Fruit fly (Drosophila melanogaster) whole organism, embryonic: ENCODE results near the gene PH4alphaEFB.

Source experiments
- CG10147 ChIP-seq: fragments of 200-800 bp; sonication (Bioruptor generic); optimal IDR thresholded peaks from 2 replicates; lab custom pipeline; 2019; ENCODE audit warnings: missing biosample characterization, mild to moderate bottlenecking, missing genetic modification characterization, moderate library complexity
- CG10431 ChIP-seq: fragments of 200-800 bp; sonication (Bioruptor generic); optimal IDR thresholded peaks from 3 replicates; lab custom pipeline; 2018; ENCODE audit warnings: missing biosample characterization, mild to moderate bottlenecking, missing genetic modification characterization
- CG11456 ChIP-seq: fragments of 200-800 bp; sonication (Bioruptor generic); IDR thresholded peaks from 3 replicates; pipeline ENCODE4 v1.3.6; 2022; ENCODE audit warnings: missing biosample characterization, missing genetic modification characterization
- CG12391 ChIP-seq: fragments of 200-800 bp; sonication (Bioruptor generic); optimal IDR thresholded peaks from 3 replicates; lab custom pipeline; 2018; ENCODE audit warnings: missing biosample characterization, mild to moderate bottlenecking, missing genetic modification characterization, moderate library complexity
- CG13775 ChIP-seq: fragments of 200-800 bp; sonication (Bioruptor generic); optimal IDR thresholded peaks from 3 replicates; lab custom pipeline; 2017; ENCODE audit warnings: missing biosample characterization, mild to moderate bottlenecking, missing genetic modification characterization
- CG14441 ChIP-seq: fragments of 200-800 bp; sonication (Bioruptor generic); IDR thresholded peaks from 2 replicates; pipeline ENCODE4 v1.3.6; 2022; ENCODE audit warnings: missing biosample characterization, missing genetic modification characterization
- CG14710 ChIP-seq: fragments of 200-800 bp; sonication (Bioruptor generic); optimal IDR thresholded peaks from 3 replicates; lab custom pipeline; 2019; ENCODE audit warnings: missing biosample characterization, mild to moderate bottlenecking, missing genetic modification characterization, moderate library complexity
- CG15011 ChIP-seq: fragments of 200-800 bp; sonication (Bioruptor generic); optimal IDR thresholded peaks from 3 replicates; lab custom pipeline; 2018; ENCODE audit warnings: missing biosample characterization, mild to moderate bottlenecking, missing genetic modification characterization
- CG1602 ChIP-seq: fragments of 200-800 bp; sonication (Bioruptor generic); optimal IDR thresholded peaks from 3 replicates; lab custom pipeline; 2016; ENCODE audit warnings: missing biosample characterization, missing genetic modification characterization
- CG17328 ChIP-seq: fragments of 200-800 bp; sonication (Bioruptor generic); IDR thresholded peaks from 2 replicates; pipeline ENCODE4 v1.3.6; 2022; ENCODE audit warnings: missing biosample characterization, missing genetic modification characterization
- CG17361 ChIP-seq: fragments of 200-800 bp; sonication (Bioruptor generic); IDR thresholded peaks from 3 replicates; pipeline ENCODE4 v1.3.6; 2022; ENCODE audit warnings: missing biosample characterization, missing genetic modification characterization
- CG6813 ChIP-seq: fragments of 200-800 bp; sonication (Bioruptor generic); optimal IDR thresholded peaks from 2 replicates; lab custom pipeline; 2017; ENCODE audit warnings: missing biosample characterization, missing genetic modification characterization, mild to moderate bottlenecking, moderate library complexity, missing genetic modification reagents
- CG8290 ChIP-seq, 3 experiments: fragments of 200-800 bp; sonication (Bioruptor generic); optimal IDR thresholded peaks; 2 replicates each; lab custom pipeline; 2016 to 2019; ENCODE audit warnings: missing biosample characterization in 3 of 3, missing genetic modification characterization in 3 of 3, mild to moderate bottlenecking in 2 of 3, moderate library complexity in 1 of 3
- CG8944 ChIP-seq: fragments of 200-800 bp; sonication (Bioruptor generic); optimal IDR thresholded peaks from 3 replicates; lab custom pipeline; 2016; ENCODE audit warnings: missing biosample characterization, missing genetic modification characterization
- CoRest ChIP-seq: fragments of 200-800 bp; sonication (Bioruptor generic); optimal IDR thresholded peaks from 3 replicates; lab custom pipeline; 2018; ENCODE audit warnings: missing biosample characterization, mild to moderate bottlenecking, missing genetic modification characterization, moderate library complexity
- Dfd ChIP-seq, 2 experiments: fragments of >200 bp; optimal IDR thresholded peaks; 2 replicates each; lab custom pipeline; 2017; ENCODE audit warnings: missing biosample characterization in 2 of 2, missing genetic modification characterization in 2 of 2
- Dip3 ChIP-seq: fragments of 200-800 bp; sonication (Bioruptor generic); optimal IDR thresholded peaks from 3 replicates; lab custom pipeline; 2016; ENCODE audit warnings: missing biosample characterization, missing genetic modification characterization
- Dll ChIP-seq: fragments of 200-800 bp; sonication (Bioruptor generic); IDR thresholded peaks from 4 replicates; pipeline ENCODE4 v1.3.6; 2022; ENCODE audit warnings: missing biosample characterization, missing genetic modification characterization; ENCODE audit not compliant: partially characterized antibody
- E2f2 ChIP-seq: fragments of 200-800 bp; sonication (Bioruptor generic); IDR thresholded peaks from 2 replicates; pipeline ENCODE4 v1.3.6; 2022; ENCODE audit warnings: missing biosample characterization, missing genetic modification characterization
- Ets65A ChIP-seq: fragments of 200-800 bp; sonication (Bioruptor generic); peaks from one replicate; lab custom pipeline; 2016; ENCODE audit warnings: missing biosample characterization, missing genetic modification characterization
- H15 ChIP-seq: fragments of 200-800 bp; sonication (Bioruptor generic); IDR thresholded peaks from 3 replicates; pipeline ENCODE4 v1.3.6; 2022; ENCODE audit warnings: missing biosample characterization, missing genetic modification characterization
- HLH3B ChIP-seq: fragments of 200-800 bp; sonication (Bioruptor generic); IDR thresholded peaks from 2 replicates; pipeline ENCODE4 v1.3.6; 2022; ENCODE audit warnings: missing biosample characterization, missing genetic modification characterization
- HmgD ChIP-seq: fragments of 200-800 bp; sonication (Bioruptor generic); optimal IDR thresholded peaks from 3 replicates; lab custom pipeline; 2016; ENCODE audit warnings: missing biosample characterization, missing genetic modification characterization
- Mad ChIP-seq: fragments of 200-800 bp; sonication (Bioruptor generic); optimal IDR thresholded peaks from 2 replicates; lab custom pipeline; 2016; ENCODE audit warnings: missing biosample characterization, missing genetic modification characterization
- Optix ChIP-seq: fragments of 200-800 bp; sonication (Bioruptor generic); IDR thresholded peaks from 3 replicates; pipeline ENCODE4 v1.3.6; 2022; ENCODE audit warnings: missing biosample characterization, missing genetic modification characterization
- Rx ChIP-seq: fragments of 200-800 bp; sonication (Bioruptor generic); IDR thresholded peaks from 2 replicates; pipeline ENCODE4 v1.3.6; 2022; ENCODE audit warnings: missing biosample characterization, missing genetic modification characterization
- Sox100B ChIP-seq: fragments of 200-800 bp; sonication (Bioruptor generic); optimal IDR thresholded peaks from 3 replicates; lab custom pipeline; 2018; ENCODE audit warnings: missing biosample characterization, mild to moderate bottlenecking, missing genetic modification characterization
- Ssrp ChIP-seq: fragments of 200-800 bp; sonication (Bioruptor generic); optimal IDR thresholded peaks from 2 replicates; lab custom pipeline; 2018; ENCODE audit warnings: missing biosample characterization, mild to moderate bottlenecking, missing genetic modification characterization, moderate library complexity
- Taf1 ChIP-seq: fragments of 200-800 bp; sonication (Bioruptor generic); IDR thresholded peaks from 2 replicates; pipeline ENCODE4 v1.3.6; 2022; ENCODE audit warnings: missing biosample characterization, missing genetic modification characterization
- Xbp1 ChIP-seq: fragments of 200-800 bp; sonication (Bioruptor generic); optimal IDR thresholded peaks from 3 replicates; lab custom pipeline; 2016; ENCODE audit warnings: missing biosample characterization, mild to moderate bottlenecking, missing genetic modification characterization
- amos ChIP-seq: fragments of 200-800 bp; sonication (Bioruptor generic); IDR thresholded peaks from 2 replicates; pipeline ENCODE4 v1.3.6; 2022; ENCODE audit warnings: missing biosample characterization, missing genetic modification characterization; ENCODE audit not compliant: partially characterized antibody
- bbx ChIP-seq: fragments of 200-800 bp; sonication (Bioruptor generic); IDR thresholded peaks from 2 replicates; pipeline ENCODE4 v1.3.6; 2022; ENCODE audit warnings: missing biosample characterization, missing genetic modification characterization; ENCODE audit not compliant: partially characterized antibody
- cg ChIP-seq: fragments of 200-800 bp; sonication (Bioruptor generic); optimal IDR thresholded peaks from 3 replicates; lab custom pipeline; 2019; ENCODE audit warnings: missing biosample characterization, mild to moderate bottlenecking, missing genetic modification characterization, moderate library complexity
- chinmo ChIP-seq: fragments of 200-800 bp; sonication (Bioruptor generic); IDR thresholded peaks from 4 replicates; pipeline ENCODE4 v1.3.6; 2022; ENCODE audit warnings: missing biosample characterization, missing genetic modification characterization; ENCODE audit not compliant: partially characterized antibody
- crol ChIP-seq: fragments of 200-800 bp; sonication (Bioruptor generic); IDR thresholded peaks from 2 replicates; pipeline ENCODE4 v1.3.6; 2022; ENCODE audit warnings: missing biosample characterization, missing genetic modification characterization
- disco-r ChIP-seq: fragments of 200-800 bp; sonication (Bioruptor generic); optimal IDR thresholded peaks from 2 replicates; lab custom pipeline; 2016; ENCODE audit warnings: missing biosample characterization, missing genetic modification characterization
- fd102C ChIP-seq: fragments of 200-800 bp; sonication (Bioruptor generic); optimal IDR thresholded peaks from 2 replicates; lab custom pipeline; 2018; ENCODE audit warnings: missing biosample characterization, mild to moderate bottlenecking, missing genetic modification characterization, moderate library complexity
- gro ChIP-seq: fragments of 200-800 bp; sonication (Bioruptor generic); optimal IDR thresholded peaks from 2 replicates; lab custom pipeline; 2016; ENCODE audit warnings: missing biosample characterization, missing genetic modification characterization
- h ChIP-seq: fragments of >200 bp; optimal IDR thresholded peaks from 2 replicates; lab custom pipeline; 2017
- mirr ChIP-seq: fragments of 200-800 bp; sonication (Bioruptor generic); optimal IDR thresholded peaks from 3 replicates; lab custom pipeline; 2018; ENCODE audit warnings: missing biosample characterization, mild to moderate bottlenecking, missing genetic modification characterization
- pho ChIP-seq: fragments of 200-800 bp; sonication (Bioruptor generic); optimal IDR thresholded peaks from 2 replicates; lab custom pipeline; 2016; ENCODE audit warnings: missing biosample characterization, missing genetic modification characterization
- pros ChIP-seq: fragments of 200-800 bp; sonication (Bioruptor generic); optimal IDR thresholded peaks from 3 replicates; lab custom pipeline; 2019; ENCODE audit warnings: missing biosample characterization, mild to moderate bottlenecking, missing genetic modification characterization, moderate library complexity
- rib ChIP-seq: fragments of 200-800 bp; sonication (Bioruptor generic); IDR thresholded peaks from 2 replicates; pipeline ENCODE4 v1.3.6; 2022; ENCODE audit warnings: missing biosample characterization, missing genetic modification characterization
- row ChIP-seq: fragments of 200-800 bp; sonication (Bioruptor generic); IDR thresholded peaks from 3 replicates; pipeline ENCODE4 v1.3.6; 2022; ENCODE audit warnings: missing biosample characterization, missing genetic modification characterization
- scrt ChIP-seq: fragments of 200-800 bp; sonication (Bioruptor generic); optimal IDR thresholded peaks from 2 replicates; lab custom pipeline; 2018; ENCODE audit warnings: missing biosample characterization, mild to moderate bottlenecking, missing genetic modification characterization, moderate library complexity
- sens ChIP-seq: fragments of 200-800 bp; sonication (Bioruptor generic); peaks from one replicate; lab custom pipeline; 2016; ENCODE audit warnings: missing biosample characterization, missing genetic modification characterization
- shn ChIP-seq: fragments of 200-800 bp; sonication (Bioruptor generic); optimal IDR thresholded peaks from 3 replicates; lab custom pipeline; 2016; ENCODE audit warnings: missing biosample characterization, missing genetic modification characterization
- slou ChIP-seq: fragments of 200-800 bp; sonication (Bioruptor generic); optimal IDR thresholded peaks from 3 replicates; lab custom pipeline; 2016; ENCODE audit warnings: missing biosample characterization, missing genetic modification characterization
- tap ChIP-seq: fragments of 200-800 bp; optimal IDR thresholded peaks from 3 replicates; lab custom pipeline; 2019; ENCODE audit warnings: missing biosample characterization, mild to moderate bottlenecking, missing genetic modification characterization, moderate library complexity
- tup ChIP-seq: fragments of 200-800 bp; sonication (Bioruptor generic); optimal IDR thresholded peaks from 2 replicates; lab custom pipeline; 2016; ENCODE audit warnings: missing biosample characterization, mild to moderate bottlenecking, missing genetic modification characterization, moderate library complexity
- usp ChIP-seq: fragments of >200 bp; optimal IDR thresholded peaks from 2 replicates; lab custom pipeline; 2017; ENCODE audit warnings: missing biosample characterization, missing genetic modification characterization
- yki ChIP-seq: fragments of >200 bp; optimal IDR thresholded peaks from 3 replicates; lab custom pipeline; 2018

Gene PH4alphaEFB

dm6 chr3R:30531129-30531708 is 65.4 kb downstream of the PH4alphaEFB start (continued):
- TF ChIP-seq Dll (GFP tag; lab: Robert Waterston, UW) (no peak), HmgD (GFP tag; lab: Kevin White, UChicago) (no peak), Dfd (GFP tag; optimal IDR thresholded peaks at IDR 0.05; lab: Kevin White, UChicago) (no peak), crol (GFP tag; lab: Robert Waterston, UW) (no peak), CG8944 (GFP tag; lab: Kevin White, UChicago) (no peak), CG10431 (GFP tag; lab: Kevin White, UChicago) (no peak), CG17361 (GFP tag; lab: Robert Waterston, UW) (peak; percentile 53; the same call in 2 of the 3 replicates), Xbp1 (GFP tag; lab: Kevin White, UChicago) (peak; percentile 9), gro (GFP tag; lab: Kevin White, UChicago) (no peak), h (lab: Kevin White, UChicago) (no peak), rib (no peak), Optix (GFP tag; lab: Robert Waterston, UW) (no peak; the same call in 2 of the 3 replicates), CG12391 (no peak), pho (GFP tag; lab: Kevin White, UChicago) (no peak), CG6813 (GFP tag; lab: Kevin White, UChicago) (no peak), CG8290 (GFP tag; optimal IDR thresholded peaks at IDR 0.05; lab: Kevin White, UChicago) (no peak), CG8290 (tag; optimal IDR thresholded peaks at IDR 0.05; lab: Kevin White, UChicago) (no peak), HLH3B (GFP tag; lab: Robert Waterston, UW) (no peak), CG14710 (peak; percentile 6), fd102C (GFP tag; lab: Kevin White, UChicago) (no peak), Sox100B (GFP tag; lab: Kevin White, UChicago) (peak; percentile 20), slou (GFP tag; lab: Kevin White, UChicago) (no peak), CG15011 (GFP tag; lab: Kevin White, UChicago) (no peak), Dip3 (no peak), Taf1 (GFP tag; lab: Robert Waterston, UW) (no peak), E2f2 (no peak), CG14441 (GFP tag; lab: Robert Waterston, UW) (0 out of 2 replicates have a peak, but pooled peaks have one; percentile 10), Ssrp (tag; lab: Kevin White, UChicago) (peak; percentile 30), scrt (no peak), CG17328 (GFP tag; lab: Robert Waterston, UW) (no peak), H15 (GFP tag; lab: Robert Waterston, UW) (no peak), chinmo (no peak), usp (GFP tag; lab: Kevin White, UChicago) (no peak), tup (GFP tag; lab: Kevin White, UChicago) (no peak), Mad (no peak), sens (GFP tag; lab: Kevin White, UChicago) (no peak), yki (lab: Kevin White, UChicago) (no peak), CG11456 (GFP tag; lab: Robert Waterston, UW) (no peak), cg (no peak), CG13775 (GFP tag; lab: Kevin White, UChicago) (no peak), amos (no peak), CG1602 (GFP tag; lab: Kevin White, UChicago) (no peak), row (peak; percentile 59), Ets65A (GFP tag; lab: Kevin White, UChicago) (no peak), CoRest (tag; lab: Kevin White, UChicago) (peak; percentile 17), CG10147 (no peak), disco-r (GFP tag; lab: Kevin White, UChicago) (no peak), shn (GFP tag; lab: Kevin White, UChicago) (no peak), mirr (GFP tag; lab: Kevin White, UChicago) (no peak), pros (no peak), bbx (no peak), tap (tag; lab: Kevin White, UChicago) (no peak), Rx (GFP tag; lab: Robert Waterston, UW) (no peak)
